Fruit fly (Drosophila melanogaster) S2 (cell line): ENCODE measurements around the gene wdb.

Source experiments
- CG8478 ChIP-seq: fragments of >200 bp; optimal IDR thresholded peaks from 2 replicates; lab custom pipeline; 2018
- CTCF ChIP-seq, 2 experiments: fragments of >200 bp; optimal IDR thresholded peaks; 2 replicates each; lab custom pipeline; 2018

DNA sequence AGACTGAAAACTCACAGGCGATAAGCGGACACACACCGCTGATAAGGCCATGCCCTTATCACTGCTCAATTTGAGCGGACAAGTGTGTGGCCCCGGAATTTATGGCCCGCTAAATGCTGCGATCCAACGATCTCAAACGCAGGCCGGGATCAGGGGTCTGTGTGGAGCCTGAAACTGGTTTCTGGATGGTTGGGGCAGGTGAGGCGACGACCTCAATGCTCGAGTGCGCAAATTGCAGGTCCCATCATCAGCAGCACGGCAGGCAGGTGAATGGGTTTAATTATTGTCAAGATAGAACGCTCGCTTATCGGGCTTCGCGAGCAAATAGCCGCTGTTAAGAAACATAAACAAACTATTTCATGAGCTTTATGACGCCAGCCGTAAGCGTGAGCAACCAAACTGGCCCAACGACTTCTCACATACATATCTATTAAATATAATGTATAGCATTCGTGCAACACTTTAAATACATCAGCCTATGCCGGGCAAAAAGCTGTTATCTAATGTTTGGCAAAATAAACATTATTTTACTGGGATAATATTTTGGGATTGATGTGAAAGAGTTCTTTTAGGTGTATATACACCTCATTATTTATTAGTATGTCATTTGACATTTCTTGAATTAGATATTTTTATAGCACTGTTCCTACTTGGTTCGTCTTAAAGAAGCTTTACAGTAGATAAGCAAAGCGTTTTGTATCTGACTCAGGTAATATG lies 23.7 kb upstream of the wdb start:
- no peak for TF ChIP-seq CG8478 (lab: Kevin White, UChicago)
- TF ChIP-seq CTCF (optimal IDR thresholded peaks at IDR 0.05; lab: Kevin White, UChicago) = no peak
